Worm (Caenorhabditis elegans): ENCODE measurements around the gene mboa-6.

mboa-6 gene

DNA sequence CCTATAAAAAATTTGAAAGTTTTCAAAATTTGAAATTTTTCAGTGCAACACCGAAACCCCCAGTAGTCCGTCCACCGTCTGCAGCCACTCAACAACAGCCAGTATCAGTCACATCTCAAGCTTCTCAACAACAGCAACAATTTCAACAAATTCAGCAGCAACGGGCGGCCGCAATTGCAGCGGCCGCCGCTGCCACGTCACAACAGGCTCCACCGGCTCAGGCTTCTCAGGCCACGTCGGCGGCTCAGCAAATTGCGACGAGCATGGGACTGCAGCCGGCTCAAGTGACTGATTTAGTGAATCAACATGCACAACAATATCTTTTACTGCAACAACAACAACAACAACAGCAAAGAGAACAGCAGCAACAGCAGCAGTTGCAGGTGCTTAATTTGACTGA is 27.6 kb downstream of the mboa-6 start:
- no peak for TF ChIP-seq med-1 (GFP tag; optimal IDR thresholded peaks at IDR 0.05; ENCODE audit: insufficient read depth)
- TF ChIP-seq ref-1 (GFP tag; conservative IDR thresholded peaks at IDR 0.05): no peak
- no peak for TF ChIP-seq T22C8.4 (GFP tag; IDR thresholded peaks at IDR 0.05)
- no peak for TF ChIP-seq ztf-29 (GFP tag; IDR thresholded peaks at IDR 0.05)
- TF ChIP-seq tab-1 (GFP tag; IDR thresholded peaks at IDR 0.05): no peak
- no peak for TF ChIP-seq flt-1 (GFP tag; IDR thresholded peaks at IDR 0.05)
- no peak for TF ChIP-seq klf-2 (GFP tag; conservative IDR thresholded peaks at IDR 0.05)
- no peak for TF ChIP-seq ztf-23 (GFP tag; IDR thresholded peaks at IDR 0.05)
- TF ChIP-seq cog-1 (tag; optimal IDR thresholded peaks at IDR 0.05): no peak

DNA sequence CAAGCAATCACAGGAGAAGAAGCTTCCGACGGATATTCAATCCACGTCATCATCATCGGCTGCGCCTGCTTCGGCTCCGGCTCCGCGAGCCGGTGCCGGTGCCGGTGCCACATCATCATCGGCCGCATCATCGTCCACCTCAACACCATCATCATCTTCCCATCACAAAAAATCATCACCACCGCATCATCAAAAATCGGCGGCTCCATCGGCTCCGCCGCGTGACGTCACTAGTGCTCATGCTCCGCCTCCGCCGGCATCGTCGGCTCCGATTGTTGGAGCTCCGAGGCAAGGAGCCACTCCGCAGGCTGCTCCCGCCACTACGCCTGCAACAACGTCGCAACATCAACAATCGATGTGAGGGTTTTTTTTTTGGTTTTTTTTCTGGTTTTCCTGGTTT is 29.7 kb downstream of the mboa-6 start:
- no peak; the same call in 1 of the 2 replicates for TF ChIP-seq tab-1 (GFP tag; IDR thresholded peaks at IDR 0.05)
- TF ChIP-seq ztf-23 (GFP tag; IDR thresholded peaks at IDR 0.05): no peak
- TF ChIP-seq T22C8.4 (GFP tag; IDR thresholded peaks at IDR 0.05): no peak
- TF ChIP-seq cog-1 (tag; optimal IDR thresholded peaks at IDR 0.05): no peak
- no peak for TF ChIP-seq ref-1 (GFP tag; conservative IDR thresholded peaks at IDR 0.05)
- TF ChIP-seq flt-1 (GFP tag; IDR thresholded peaks at IDR 0.05): no peak
- no peak for TF ChIP-seq klf-2 (GFP tag; conservative IDR thresholded peaks at IDR 0.05)
- no peak for TF ChIP-seq ztf-29 (GFP tag; IDR thresholded peaks at IDR 0.05)
- TF ChIP-seq med-1 (GFP tag; optimal IDR thresholded peaks at IDR 0.05; ENCODE audit: insufficient read depth): no peak

DNA sequence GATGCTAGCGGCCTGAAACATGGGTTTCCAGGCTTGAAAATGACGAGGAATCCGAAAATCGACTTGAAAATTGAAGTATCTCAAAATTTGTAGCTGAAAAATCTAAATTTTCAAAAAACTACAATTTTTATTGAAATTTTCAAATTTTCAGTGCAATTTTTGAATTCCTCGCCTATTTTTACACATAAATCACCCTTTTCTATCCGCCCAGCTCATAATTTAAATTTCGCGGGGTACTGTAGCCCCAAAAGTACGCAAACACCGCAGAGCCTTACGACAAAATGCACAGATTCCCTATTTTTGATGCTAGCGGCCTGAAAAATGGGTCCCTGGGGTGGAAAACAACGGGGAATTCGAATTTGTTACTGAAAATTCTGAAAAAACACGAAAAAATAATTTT is 30.2 kb downstream of the mboa-6 start:
- TF ChIP-seq ztf-23 (GFP tag; IDR thresholded peaks at IDR 0.05) (no peak), flt-1 (GFP tag; IDR thresholded peaks at IDR 0.05) (no peak), T22C8.4 (GFP tag; IDR thresholded peaks at IDR 0.05) (no peak), klf-2 (GFP tag; conservative IDR thresholded peaks at IDR 0.05) (no peak), cog-1 (tag; optimal IDR thresholded peaks at IDR 0.05) (no peak), med-1 (GFP tag; optimal IDR thresholded peaks at IDR 0.05; ENCODE audit: insufficient read depth) (no peak), ztf-29 (GFP tag; IDR thresholded peaks at IDR 0.05) (no peak), ref-1 (GFP tag; conservative IDR thresholded peaks at IDR 0.05) (no peak), tab-1 (GFP tag; IDR thresholded peaks at IDR 0.05) (no peak)

DNA sequence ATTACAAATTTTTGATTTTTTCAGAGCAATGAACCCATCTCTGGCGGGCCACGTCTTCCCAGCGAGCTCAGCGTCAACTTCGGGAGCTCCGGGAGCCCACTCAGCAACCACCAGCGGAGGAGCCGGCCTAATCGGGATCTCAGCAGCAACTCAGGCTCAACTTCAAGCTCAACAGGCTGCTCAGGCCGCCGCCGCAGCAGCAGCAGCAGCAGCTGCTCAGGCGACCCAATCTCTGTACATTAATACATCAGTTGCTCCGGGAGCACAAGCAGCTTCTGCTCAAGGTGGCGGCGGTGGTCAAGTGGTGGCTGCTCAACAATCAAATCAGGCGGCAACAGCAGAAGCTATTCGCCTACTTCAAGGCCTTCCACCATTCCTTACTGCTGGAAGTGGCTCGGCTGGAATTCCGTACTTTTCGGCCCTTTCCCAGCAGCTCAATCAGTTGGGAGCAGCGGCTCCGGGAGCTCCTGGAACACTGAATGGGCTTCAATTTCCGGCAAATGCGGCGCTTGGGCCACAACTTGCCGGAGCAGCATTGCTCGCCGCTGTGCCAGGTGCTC is 31.0 kb downstream of the mboa-6 start:
- no peak for TF ChIP-seq cog-1 (tag; optimal IDR thresholded peaks at IDR 0.05)
- TF ChIP-seq ref-1 (GFP tag; conservative IDR thresholded peaks at IDR 0.05): no peak

DNA sequence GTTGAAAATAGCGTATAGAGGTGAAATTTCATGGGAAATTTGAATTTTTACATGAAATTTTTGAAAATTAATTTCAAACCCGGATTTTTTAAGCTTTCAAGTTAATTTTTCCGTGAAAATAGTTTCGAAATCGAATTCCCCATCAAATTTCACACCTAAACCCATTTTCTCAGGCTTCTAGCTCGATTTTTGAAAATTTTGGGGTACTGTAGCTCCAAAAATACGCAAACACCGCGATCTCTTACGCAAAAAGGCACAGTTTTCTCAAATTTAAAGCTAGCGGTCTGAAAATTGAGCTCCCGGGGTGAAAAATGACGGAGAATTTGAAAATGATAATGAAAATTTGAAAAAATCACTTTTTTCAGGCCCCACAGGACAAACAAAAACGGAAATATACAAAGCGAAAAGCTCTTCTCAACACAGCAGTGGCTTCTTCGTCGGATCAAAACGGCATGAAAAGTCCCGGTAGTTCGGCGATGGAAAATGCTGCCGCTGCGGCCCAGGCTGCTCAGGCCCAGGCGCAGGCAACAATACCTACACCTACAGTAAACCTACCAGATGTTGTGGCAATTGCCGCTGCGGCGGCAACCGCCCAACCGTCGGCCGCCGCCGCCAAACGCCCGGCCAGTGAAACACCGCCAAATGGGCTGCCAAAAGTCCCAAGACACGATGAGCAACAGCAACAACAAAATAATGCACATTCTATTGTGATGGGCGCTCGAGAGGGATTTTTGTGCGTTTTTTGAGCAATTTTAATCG is 32.8 kb downstream of the mboa-6 start:
- TF ChIP-seq flt-1 (GFP tag; IDR thresholded peaks at IDR 0.05) (no peak), med-1 (GFP tag; optimal IDR thresholded peaks at IDR 0.05; ENCODE audit: insufficient read depth) (no peak), ztf-23 (GFP tag; IDR thresholded peaks at IDR 0.05) (no peak), T22C8.4 (GFP tag; IDR thresholded peaks at IDR 0.05) (no peak), ref-1 (GFP tag; conservative IDR thresholded peaks at IDR 0.05) (no peak), tab-1 (GFP tag; IDR thresholded peaks at IDR 0.05) (no peak), ztf-29 (GFP tag; IDR thresholded peaks at IDR 0.05) (no peak), klf-2 (GFP tag; conservative IDR thresholded peaks at IDR 0.05) (no peak), cog-1 (tag; optimal IDR thresholded peaks at IDR 0.05) (no peak)

DNA sequence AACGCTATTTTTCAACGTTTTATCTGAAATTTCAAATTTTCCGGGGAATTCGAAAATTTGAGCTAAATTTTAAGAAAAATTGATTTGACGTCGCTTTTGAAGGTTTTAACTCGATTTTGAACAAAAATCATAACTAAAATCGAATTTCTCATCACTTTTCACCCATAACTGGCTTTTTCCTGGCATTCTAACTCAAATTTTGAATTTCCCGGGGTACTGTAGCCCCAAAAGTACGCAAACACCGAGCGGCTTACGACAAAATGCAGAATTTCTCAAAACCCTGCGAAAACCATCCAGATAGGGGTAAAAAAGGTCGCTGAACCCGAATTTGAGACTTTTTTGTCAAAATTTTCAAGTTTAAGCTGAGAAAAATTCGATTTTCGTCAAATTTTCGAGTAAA is 34.5 kb downstream of the mboa-6 start:
- TF ChIP-seq ref-1 (GFP tag; conservative IDR thresholded peaks at IDR 0.05): no peak
- TF ChIP-seq med-1 (GFP tag; optimal IDR thresholded peaks at IDR 0.05; ENCODE audit: insufficient read depth): no peak
- TF ChIP-seq klf-2 (GFP tag; conservative IDR thresholded peaks at IDR 0.05): no peak
- no peak for TF ChIP-seq flt-1 (GFP tag; IDR thresholded peaks at IDR 0.05)
- no peak for TF ChIP-seq T22C8.4 (GFP tag; IDR thresholded peaks at IDR 0.05)
- TF ChIP-seq cog-1 (tag; optimal IDR thresholded peaks at IDR 0.05): no peak
- TF ChIP-seq ztf-29 (GFP tag; IDR thresholded peaks at IDR 0.05): no peak
- TF ChIP-seq ztf-23 (GFP tag; IDR thresholded peaks at IDR 0.05): no peak
- TF ChIP-seq tab-1 (GFP tag; IDR thresholded peaks at IDR 0.05): no peak

DNA sequence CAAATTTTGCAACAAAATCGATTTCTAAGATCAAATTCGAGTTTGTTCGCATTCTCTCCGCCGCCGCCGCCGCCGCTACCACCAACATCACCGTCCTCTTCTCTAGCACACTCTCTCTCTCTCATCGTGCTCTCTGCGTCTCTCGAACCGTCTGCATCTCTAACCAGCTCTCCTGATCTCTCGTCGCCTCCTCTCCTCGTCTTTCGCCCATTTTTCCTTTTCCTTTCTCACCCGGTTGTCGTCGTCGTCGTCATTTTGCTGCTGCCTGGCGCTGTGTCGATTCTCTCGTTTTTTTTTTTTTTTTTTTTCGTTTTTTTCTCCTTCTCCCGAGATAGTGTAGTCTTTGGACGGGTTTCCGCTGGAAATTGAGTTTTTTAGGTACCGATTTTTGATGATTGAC is 35.3 kb downstream of the mboa-6 start:
- peak; percentile 64; the same call in 1 of the 2 replicates for TF ChIP-seq flt-1 (GFP tag; IDR thresholded peaks at IDR 0.05)
- TF ChIP-seq T22C8.4 (GFP tag; IDR thresholded peaks at IDR 0.05): no peak
- TF ChIP-seq cog-1 (tag; optimal IDR thresholded peaks at IDR 0.05): peak; percentile 5

DNA sequence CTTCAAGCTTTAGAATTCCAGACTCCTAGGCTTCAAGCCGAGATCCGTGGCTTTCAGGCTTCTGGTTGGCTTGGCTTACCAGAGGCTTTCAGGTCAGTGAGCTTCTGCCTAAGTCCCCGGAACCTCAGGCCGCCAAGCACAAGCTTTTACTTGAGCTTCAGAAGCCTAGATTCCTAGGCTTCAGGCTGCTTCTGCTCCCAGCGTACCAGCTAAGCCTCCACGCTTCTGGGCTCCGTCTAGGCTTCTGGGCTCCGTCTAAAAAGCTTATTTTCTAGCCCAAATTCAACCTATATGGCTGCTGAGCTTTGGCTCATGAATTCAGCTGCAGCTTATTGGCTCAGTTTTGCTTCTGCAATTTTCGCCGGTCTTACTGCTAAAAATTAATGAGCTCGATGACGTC is 36.0 kb downstream of the mboa-6 start:
- TF ChIP-seq ztf-29 (GFP tag; IDR thresholded peaks at IDR 0.05) (no peak), cog-1 (tag; optimal IDR thresholded peaks at IDR 0.05) (no peak), med-1 (GFP tag; optimal IDR thresholded peaks at IDR 0.05; ENCODE audit: insufficient read depth) (no peak)

DNA sequence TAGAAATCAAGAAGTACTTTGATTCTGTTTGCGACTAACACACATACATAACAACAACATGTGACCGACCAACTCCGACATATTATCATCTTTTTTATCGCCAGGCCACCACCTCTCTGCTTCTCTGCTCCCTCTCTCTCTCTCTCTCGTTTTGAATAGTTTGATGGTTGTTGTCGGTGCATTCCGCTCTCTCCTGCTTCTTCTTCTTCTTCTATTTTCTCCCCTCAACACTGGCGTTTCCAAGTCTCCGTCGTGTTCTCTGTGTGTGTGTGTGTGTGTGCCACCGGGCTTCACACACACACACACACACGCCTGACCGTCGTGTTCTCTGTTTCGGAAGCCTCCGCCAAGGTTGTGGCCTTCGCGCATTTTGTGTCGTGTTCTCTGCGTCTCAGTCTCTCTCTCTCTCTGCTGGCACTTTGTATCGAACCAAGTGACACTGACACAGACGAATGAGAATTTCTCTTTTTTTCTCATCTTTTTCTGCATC is 36.7 kb downstream of the mboa-6 start:
- TF ChIP-seq tab-1 (GFP tag; IDR thresholded peaks at IDR 0.05): peak; percentile 14; the same call in 1 of the 2 replicates
- TF ChIP-seq ztf-23 (GFP tag; IDR thresholded peaks at IDR 0.05): 0 out of 2 replicates have a peak, but pooled peaks have one; percentile 45
- TF ChIP-seq T22C8.4 (GFP tag; IDR thresholded peaks at IDR 0.05): no peak
- no peak for TF ChIP-seq med-1 (GFP tag; optimal IDR thresholded peaks at IDR 0.05; ENCODE audit: insufficient read depth)
- TF ChIP-seq ref-1 (GFP tag; conservative IDR thresholded peaks at IDR 0.05): no peak
- peak; percentile 75 for TF ChIP-seq flt-1 (GFP tag; IDR thresholded peaks at IDR 0.05)
- TF ChIP-seq cog-1 (tag; optimal IDR thresholded peaks at IDR 0.05): peak; percentile 99
- no peak for TF ChIP-seq klf-2 (GFP tag; conservative IDR thresholded peaks at IDR 0.05)
- peak; percentile 87 for TF ChIP-seq ztf-29 (GFP tag; IDR thresholded peaks at IDR 0.05)

Data from whole organism, midembryonic.